Worm (Caenorhabditis elegans): ENCODE measurements around the gene Y64G10A.1.

The Y64G10A.1 gene

ce11 chrIV:14193196-14193595 lies 45.7 kb downstream of the Y64G10A.1 start, which contains the start of gene K01G12.3:
K01G12.3 (plus strand) TSS chrIV:14193496.
- TF ChIP-seq sem-2 (GFP tag; optimal IDR thresholded peaks at IDR 0.05) (no peak), hlh-1 (tag; optimal IDR thresholded peaks at IDR 0.05) (no peak), zip-8 (tag; optimal IDR thresholded peaks at IDR 0.05) (no peak), elt-1 (tag; optimal IDR thresholded peaks at IDR 0.05; ENCODE audit: borderline replicate concordance, insufficient read depth) (no peak), lin-13 (tag; optimal IDR thresholded peaks at IDR 0.05) (no peak), unc-39 (tag; optimal IDR thresholded peaks at IDR 0.05) (no peak), nhr-2 (tag; optimal IDR thresholded peaks at IDR 0.05) (no peak), mls-2 (tag; optimal IDR thresholded peaks at IDR 0.05) (no peak), ceh-39 (tag; optimal IDR thresholded peaks at IDR 0.05) (no peak), sptf-1 (tag; optimal IDR thresholded peaks at IDR 0.05) (no peak), drap-1 (GFP tag; optimal IDR thresholded peaks at IDR 0.05) (no peak)

ce11 chrIV:14191919-14192318 lies 47.0 kb downstream of the Y64G10A.1 start, which contains the start of gene K01G12.22:
K01G12.22 (plus strand) TSS chrIV:14192219.
- TF ChIP-seq flh-1 (GFP tag; optimal IDR thresholded peaks at IDR 0.05) (no peak), ceh-83 (GFP tag; optimal IDR thresholded peaks at IDR 0.05) (no peak), sptf-1 (tag; optimal IDR thresholded peaks at IDR 0.05) (no peak), nhr-28 (tag; optimal IDR thresholded peaks at IDR 0.05) (no peak)

ce11 chrIV:14186264-14186663 lies 52.6 kb downstream of the Y64G10A.1 start:
- no peak for TF ChIP-seq pha-4 (tag; optimal IDR thresholded peaks at IDR 0.05)
- TF ChIP-seq mls-2 (tag; optimal IDR thresholded peaks at IDR 0.05): no peak
- no peak for TF ChIP-seq ceh-83 (GFP tag; optimal IDR thresholded peaks at IDR 0.05)
- no peak for TF ChIP-seq blmp-1 (tag; optimal IDR thresholded peaks at IDR 0.05)
- no peak for TF ChIP-seq sptf-1 (tag; optimal IDR thresholded peaks at IDR 0.05)
- TF ChIP-seq sem-2 (GFP tag; optimal IDR thresholded peaks at IDR 0.05): no peak
- no peak for TF ChIP-seq elt-3 (tag; optimal IDR thresholded peaks at IDR 0.05)
- TF ChIP-seq lin-13 (tag; optimal IDR thresholded peaks at IDR 0.05): no peak
- no peak for TF ChIP-seq hlh-1 (tag; optimal IDR thresholded peaks at IDR 0.05)
- TF ChIP-seq nhr-28 (tag; optimal IDR thresholded peaks at IDR 0.05): no peak
- TF ChIP-seq nhr-12 (tag; optimal IDR thresholded peaks at IDR 0.05): no peak
- no peak for TF ChIP-seq unc-39 (tag; optimal IDR thresholded peaks at IDR 0.05)
- no peak for TF ChIP-seq mep-1 (tag; optimal IDR thresholded peaks at IDR 0.05)
- TF ChIP-seq ceh-43 (GFP tag; optimal IDR thresholded peaks at IDR 0.05): no peak
